Worm (Caenorhabditis elegans) whole organism, L2 larva: ENCODE measurements around the gene srx-22.
A peak's percentile ranks its signal among the peaks of the same experiment; 100 is the strongest.

ENCODE experiments used
- C34F6.9 ChIP-seq: fragments of 150-350 bp; optimal IDR thresholded peaks from 2 replicates; lab custom pipeline; 2014; ENCODE audit warnings: missing biosample characterization, missing genetic modification characterization
- F13H6.1 ChIP-seq: sonication (generic microtip); optimal IDR thresholded peaks from 2 replicates; lab custom pipeline; 2016; ENCODE audit warnings: missing genetic modification characterization, missing compliant biosample characterization
- Y55F3AM.14 ChIP-seq: fragments of 200-800 bp; sonication (Bioruptor generic); optimal IDR thresholded peaks from 2 replicates; lab custom pipeline; 2018; ENCODE audit warnings: mild to moderate bottlenecking, missing genetic modification characterization, missing compliant biosample characterization
- alr-1 ChIP-seq: fragments of 150-350 bp; optimal IDR thresholded peaks from 2 replicates; lab custom pipeline; 2014; ENCODE audit warnings: missing biosample characterization, missing genetic modification characterization
- ama-1 ChIP-seq: fragments of 150-350 bp; optimal IDR thresholded peaks from 2 replicates; lab custom pipeline; 2018; ENCODE audit warnings: inconsistent platforms
- blmp-1 ChIP-seq: sonication (generic microtip); optimal IDR thresholded peaks from 2 replicates; lab custom pipeline; 2017; ENCODE audit warnings: missing genetic modification characterization, mild to moderate bottlenecking, missing compliant biosample characterization, antibody characterized with exemption, moderate library complexity; ENCODE audit not compliant: insufficient read depth
- crh-2 ChIP-seq: sonication (generic microtip); optimal IDR thresholded peaks from 2 replicates; lab custom pipeline; 2017; ENCODE audit warnings: missing biosample characterization, missing genetic modification characterization
- elt-3 ChIP-seq: sonication (generic microtip); optimal IDR thresholded peaks from 2 replicates; lab custom pipeline; 2017; ENCODE audit warnings: missing biosample characterization, missing genetic modification characterization
- fos-1 ChIP-seq: fragments of 150-350 bp; optimal IDR thresholded peaks from 2 replicates; lab custom pipeline; 2014; ENCODE audit warnings: missing biosample characterization, missing genetic modification characterization
- gmeb-1 ChIP-seq: fragments of 150-350 bp; optimal IDR thresholded peaks from 2 replicates; lab custom pipeline; 2014; ENCODE audit warnings: missing biosample characterization, missing genetic modification characterization
- lin-13 ChIP-seq: fragments of 150-350 bp; optimal IDR thresholded peaks from 2 replicates; lab custom pipeline; 2014; ENCODE audit warnings: missing biosample characterization, missing genetic modification reagents, missing genetic modification characterization
- lsy-2 ChIP-seq, 2 experiments: fragments of 150-350 bp in 1 of 2; sonication (generic microtip) in 1 of 2; optimal IDR thresholded peaks; 2 replicates each; lab custom pipeline; 2014 to 2017; ENCODE audit warnings: missing biosample characterization in 2 of 2, missing genetic modification characterization in 2 of 2
- mab-5 ChIP-seq: fragments of 150-350 bp; optimal IDR thresholded peaks from 2 replicates; lab custom pipeline; 2014; ENCODE audit warnings: missing biosample characterization, missing genetic modification characterization
- mdl-1 ChIP-seq, 2 experiments: fragments of 150-350 bp in 1 of 2; sonication (generic microtip) in 1 of 2; optimal IDR thresholded peaks; 2 replicates each; lab custom pipeline; 2017; ENCODE audit warnings: missing biosample characterization in 2 of 2, missing genetic modification characterization in 2 of 2
- nhr-129 ChIP-seq: fragments of 150-350 bp; optimal IDR thresholded peaks from 2 replicates; lab custom pipeline; 2014; ENCODE audit warnings: missing biosample characterization, missing genetic modification characterization
- nhr-21 ChIP-seq: fragments of 150-350 bp; optimal IDR thresholded peaks from 2 replicates; lab custom pipeline; 2014; ENCODE audit warnings: missing biosample characterization, missing genetic modification characterization
- nhr-25 ChIP-seq: fragments of 150-350 bp; sonication (generic microtip); optimal IDR thresholded peaks from 3 replicates; lab custom pipeline; 2014; ENCODE audit warnings: missing biosample characterization, missing genetic modification characterization
- nhr-6 ChIP-seq: fragments of 150-350 bp; optimal IDR thresholded peaks from 2 replicates; lab custom pipeline; 2014; ENCODE audit warnings: missing biosample characterization, missing genetic modification characterization
- sem-4 ChIP-seq: fragments of 150-350 bp; optimal IDR thresholded peaks from 2 replicates; lab custom pipeline; 2014; ENCODE audit warnings: missing biosample characterization, missing genetic modification reagents, missing genetic modification characterization
- sma-3 ChIP-seq: sonication (generic microtip); optimal IDR thresholded peaks from 2 replicates; lab custom pipeline; 2016; ENCODE audit warnings: missing genetic modification reagents, missing genetic modification characterization, missing compliant biosample characterization
- sma-9 ChIP-seq, 2 experiments: fragments of 150-350 bp in 1 of 2; sonication (generic microtip) in 1 of 2; optimal IDR thresholded peaks; 2 replicates each; lab custom pipeline; 2014 to 2016; ENCODE audit warnings: missing genetic modification characterization in 2 of 2, mild to moderate bottlenecking in 1 of 2, missing biosample characterization in 1 of 2, missing compliant biosample characterization in 1 of 2, missing genetic modification reagents in 1 of 2, moderate library complexity in 1 of 2
- unc-55 ChIP-seq: fragments of 150-350 bp; sonication (generic microtip); optimal IDR thresholded peaks from 3 replicates; lab custom pipeline; 2014; ENCODE audit warnings: missing biosample characterization, missing genetic modification reagents, missing genetic modification characterization
- unc-62 ChIP-seq: fragments of 150-350 bp; optimal IDR thresholded peaks from 2 replicates; lab custom pipeline; 2014; ENCODE audit warnings: missing biosample characterization, missing genetic modification reagents, missing genetic modification characterization
- ztf-4 ChIP-seq: fragments of 150-350 bp; optimal IDR thresholded peaks from 2 replicates; lab custom pipeline; 2014; ENCODE audit warnings: missing biosample characterization, missing genetic modification characterization

Gene srx-22

DNA sequence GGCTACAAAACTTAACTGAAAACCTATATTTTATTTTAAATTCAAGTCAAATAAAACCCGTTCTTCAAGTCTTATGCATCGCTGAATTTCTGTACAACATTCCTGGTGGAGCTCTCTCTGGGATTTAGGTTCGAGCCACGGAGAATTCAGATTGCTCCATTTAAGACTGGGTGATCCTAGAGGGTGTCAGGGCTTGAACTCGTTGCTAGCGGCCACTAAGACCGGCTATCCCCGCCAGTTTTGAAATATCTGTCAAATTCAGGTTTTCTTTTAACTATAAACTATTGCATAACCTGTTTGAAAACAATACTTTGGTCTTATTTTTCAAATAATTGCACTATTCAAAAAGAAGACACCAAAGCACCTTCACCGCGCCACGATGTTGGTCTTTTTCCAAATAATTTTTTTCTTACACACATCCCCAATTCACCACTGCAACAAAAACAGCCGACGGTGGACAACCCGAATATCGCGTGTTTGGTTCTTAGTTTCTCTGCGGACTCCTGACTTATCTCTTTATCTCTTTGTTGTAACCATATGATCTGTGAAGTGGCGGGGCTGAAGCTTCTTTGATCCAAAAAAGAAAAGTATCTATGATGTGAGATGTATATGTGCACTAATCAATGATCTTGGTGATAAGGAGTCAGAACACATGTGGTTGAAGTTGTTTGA is 49.2 kb downstream of the srx-22 start:
- peak; percentile 49 for TF ChIP-seq nhr-6
- TF ChIP-seq elt-3 (tag; lab: Kevin White, UChicago) = no peak
- peak; percentile 82 for TF ChIP-seq nhr-21 (tag; lab: Kevin White, UChicago)
- TF ChIP-seq C34F6.9 = peak; percentile 10
- TF ChIP-seq ztf-4 (tag; lab: Kevin White, UChicago) = peak; percentile 61
- TF ChIP-seq lsy-2 (tag; optimal IDR thresholded peaks at IDR 0.05; lab: Kevin White, UChicago) = peak in 1 of 2 experiments; percentile 61
- TF ChIP-seq mab-5 (tag; lab: Kevin White, UChicago) = peak; percentile 56
- no peak for TF ChIP-seq unc-62 (GFP tag; lab: Kevin White, UChicago)
- no peak for TF ChIP-seq unc-55 (GFP tag; lab: Kevin White, UChicago)
- no peak for TF ChIP-seq gmeb-1 (tag; lab: Kevin White, UChicago)
- TF ChIP-seq sma-3 = peak; percentile 3
- peak in 1 of 2 experiments; percentile 4 for TF ChIP-seq mdl-1 (tag; optimal IDR thresholded peaks at IDR 0.05; lab: Kevin White, UChicago)
- peak; percentile 65 for TF ChIP-seq crh-2 (tag; lab: Kevin White, UChicago)
- peak; percentile 74 for TF ChIP-seq ama-1 (lab: Kevin White, UChicago)
- peak; percentile 42 for TF ChIP-seq lin-13 (GFP tag; lab: Kevin White, UChicago)
- peak; percentile 21 for TF ChIP-seq sem-4 (tag; lab: Kevin White, UChicago)
- TF ChIP-seq nhr-129 (tag; lab: Kevin White, UChicago) = peak; percentile 89
- TF ChIP-seq F13H6.1 (tag; lab: Kevin White, UChicago) = peak; percentile 76
- peak; percentile 79 for TF ChIP-seq Y55F3AM.14 (GFP tag; lab: Kevin White, UChicago)
- TF ChIP-seq sma-9 (GFP tag; optimal IDR thresholded peaks at IDR 0.05; lab: Kevin White, UChicago) = peak; percentile 88
- no peak for TF ChIP-seq sma-9 (tag; optimal IDR thresholded peaks at IDR 0.05; lab: Kevin White, UChicago)

DNA sequence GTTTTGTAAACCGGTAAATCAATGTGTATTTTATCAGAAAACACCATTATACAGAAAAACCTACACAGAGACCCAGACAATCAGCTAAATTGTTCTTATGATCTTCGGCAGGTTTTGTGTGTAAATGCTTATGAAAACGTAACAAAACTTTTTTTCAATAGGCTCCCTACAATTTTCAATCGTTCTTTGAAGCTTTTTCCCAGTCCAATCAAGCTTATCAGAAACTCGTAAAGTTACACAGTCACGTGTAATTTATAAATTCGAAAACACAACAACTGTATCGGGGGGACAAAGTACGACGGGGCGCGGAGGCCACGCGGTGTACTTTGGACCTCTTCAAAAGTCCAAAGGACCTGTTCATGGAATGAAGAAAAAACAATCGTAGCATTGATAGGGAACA is 50.5 kb downstream of the srx-22 start:
- TF ChIP-seq sem-4 (tag; lab: Kevin White, UChicago) = no peak
- no peak for TF ChIP-seq elt-3 (tag; lab: Kevin White, UChicago)
- TF ChIP-seq alr-1 (tag; lab: Kevin White, UChicago) = no peak
- peak; percentile 92 for TF ChIP-seq Y55F3AM.14 (GFP tag; lab: Kevin White, UChicago)
- TF ChIP-seq blmp-1 = peak; percentile 41
- peak; percentile 67 for TF ChIP-seq nhr-25
- peak; percentile 52 for TF ChIP-seq F13H6.1 (tag; lab: Kevin White, UChicago)
- TF ChIP-seq mdl-1 (tag; optimal IDR thresholded peaks at IDR 0.05; lab: Kevin White, UChicago) = peak in 1 of 2 experiments; percentile 60
- peak; percentile 82 for TF ChIP-seq nhr-129 (tag; lab: Kevin White, UChicago)
- TF ChIP-seq nhr-21 (tag; lab: Kevin White, UChicago) = peak; percentile 88
- TF ChIP-seq C34F6.9 = peak; percentile 30
- peak; percentile 82 for TF ChIP-seq crh-2 (tag; lab: Kevin White, UChicago)
- peak in 1 of 2 experiments; percentile 62 for TF ChIP-seq lsy-2 (tag; optimal IDR thresholded peaks at IDR 0.05; lab: Kevin White, UChicago)
- peak; percentile 20 for TF ChIP-seq fos-1 (tag; lab: Kevin White, UChicago)
- no peak for TF ChIP-seq mab-5 (tag; lab: Kevin White, UChicago)
- peak; percentile 81 for TF ChIP-seq sma-9 (GFP tag; optimal IDR thresholded peaks at IDR 0.05; lab: Kevin White, UChicago)
- no peak for TF ChIP-seq sma-9 (tag; optimal IDR thresholded peaks at IDR 0.05; lab: Kevin White, UChicago)
- peak; percentile 63 for TF ChIP-seq ama-1 (lab: Kevin White, UChicago)
- TF ChIP-seq sma-3 = peak; percentile 73
- TF ChIP-seq, all 48 proteins: peak for 14
